Worm (Caenorhabditis elegans) whole organism, early embryonic: ENCODE data around the gene ZK688.11.

Source experiments
- B0310.2 ChIP-seq: sonication (generic microtip); optimal IDR thresholded peaks from 2 replicates; lab custom pipeline; 2016; ENCODE audit warnings: mild to moderate bottlenecking, missing genetic modification characterization, missing compliant biosample characterization
- ama-1 ChIP-seq: fragments of 150-350 bp; optimal IDR thresholded peaks from 2 replicates; lab custom pipeline; 2014
- ceh-36 ChIP-seq: sonication (generic microtip); optimal IDR thresholded peaks from 2 replicates; lab custom pipeline; 2016; ENCODE audit warnings: missing genetic modification characterization, inconsistent platforms, missing compliant biosample characterization
- ets-7 ChIP-seq: sonication (generic microtip); optimal IDR thresholded peaks from 2 replicates; lab custom pipeline; 2016; ENCODE audit warnings: missing genotype, missing genetic modification characterization, missing compliant biosample characterization
- hnd-1 ChIP-seq: sonication (generic microtip); optimal IDR thresholded peaks from 2 replicates; lab custom pipeline; 2016; ENCODE audit warnings: missing genetic modification characterization, missing compliant biosample characterization
- pes-1 ChIP-seq: fragments of 200-800 bp; sonication (Bioruptor generic); IDR thresholded peaks from 2 replicates; pipeline ENCODE4 v1.3.6; 2022; ENCODE audit warnings: missing genetic modification reagents, missing genetic modification characterization, missing compliant biosample characterization
- tbx-37 ChIP-seq: fragments of 200-800 bp; sonication (Bioruptor generic); conservative IDR thresholded peaks from 2 replicates; pipeline ENCODE4 v1.3.6; 2022; ENCODE audit warnings: missing genetic modification reagents, missing genetic modification characterization, missing compliant biosample characterization

DNA sequence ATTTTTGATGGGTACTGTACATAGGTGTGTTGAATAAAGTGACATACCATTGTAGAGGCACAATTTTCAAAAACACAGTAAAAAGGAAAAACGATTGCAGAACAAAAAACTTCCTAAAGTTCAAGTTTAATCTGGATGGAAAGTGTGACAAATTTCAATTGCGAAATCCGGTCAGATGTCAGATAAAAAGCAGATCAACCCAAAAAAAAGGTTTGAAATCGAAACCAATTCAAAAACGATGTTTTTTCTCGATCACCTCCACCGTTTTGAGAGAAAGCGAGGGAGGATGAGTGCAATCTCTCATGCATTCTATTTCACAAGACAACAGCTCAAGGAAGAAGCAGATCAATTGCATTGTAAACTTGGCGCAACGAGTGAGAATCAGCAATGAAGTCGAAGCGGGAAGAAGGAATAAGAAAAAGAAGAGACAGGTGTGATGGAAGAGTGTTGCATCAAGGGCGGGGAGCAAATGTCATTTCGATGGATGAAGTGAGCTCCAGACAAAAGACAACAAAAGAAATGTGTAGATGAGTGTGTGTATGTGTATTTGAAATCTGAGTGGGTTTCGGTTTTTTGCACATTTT lies 4.5 kb downstream of the ZK688.11 start:
- TF ChIP-seq ceh-36 (tag; lab: Kevin White, UChicago): no peak
- no peak for TF ChIP-seq hnd-1 (tag; lab: Kevin White, UChicago)
- no peak for TF ChIP-seq ama-1
- no peak for TF ChIP-seq pes-1 (GFP tag; lab: Robert Waterston, UW)
- TF ChIP-seq ets-7 (tag; lab: Kevin White, UChicago): no peak
- TF ChIP-seq B0310.2 (tag; lab: Kevin White, UChicago): no peak
- TF ChIP-seq tbx-37 (GFP tag; lab: Robert Waterston, UW): no peak
